Worm (Caenorhabditis elegans) whole organism, L4/young adult: Measurements from ENCODE around the gene mans-4.

Experiments
- dao-5 ChIP-seq: sonication (generic microtip); optimal IDR thresholded peaks from 2 replicates; lab custom pipeline; 2016; ENCODE audit warnings: missing genotype, missing genetic modification characterization, moderate library complexity, missing compliant biosample characterization
- him-1 ChIP-seq: sonication (generic microtip); optimal IDR thresholded peaks from 2 replicates; lab custom pipeline; 2016; ENCODE audit warnings: missing genotype, missing genetic modification reagents, missing genetic modification characterization, missing compliant biosample characterization

DNA sequence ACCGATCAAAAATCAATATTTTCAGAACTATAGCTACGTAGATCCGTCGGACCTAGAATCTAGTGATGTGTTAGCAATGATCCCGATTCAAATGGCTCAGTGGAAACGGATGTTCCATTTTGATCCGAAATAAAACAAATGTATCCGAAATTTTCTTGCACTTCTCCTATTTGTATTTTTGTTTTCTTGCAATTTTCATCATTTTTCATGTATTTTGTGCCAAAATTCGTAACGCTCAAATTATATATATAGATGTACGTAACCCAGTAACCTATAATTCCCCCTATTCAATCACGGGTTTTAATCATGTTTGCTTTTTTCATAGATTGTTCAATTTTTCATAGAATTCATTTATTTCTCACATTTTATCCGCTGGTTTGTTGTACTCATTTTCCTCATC lies 20.6 kb upstream of the mans-4 start, which contains the start of gene gldi-10:
- TF ChIP-seq him-1 (tag; lab: Kevin White, UChicago) = no peak
- TF ChIP-seq dao-5 (tag; lab: Kevin White, UChicago) = no peak
